Fruit fly (Drosophila melanogaster) whole organism, embryonic: Measurements from ENCODE around the gene CG17593.
A peak's percentile ranks its signal among the peaks of the same experiment; 100 is the strongest.

Experiments used
- Abd-B ChIP-seq: fragments of 200-800 bp; sonication (Bioruptor generic); optimal IDR thresholded peaks from 2 replicates; lab custom pipeline; 2018; ENCODE audit warnings: missing biosample characterization, mild to moderate bottlenecking, missing genetic modification characterization, moderate library complexity
- Aef1 ChIP-seq: fragments of 200-800 bp; sonication (Bioruptor generic); IDR thresholded peaks from 3 replicates; pipeline ENCODE4 v1.3.6; 2022; ENCODE audit warnings: missing biosample characterization, missing genetic modification characterization
- B-H2 ChIP-seq: fragments of 200-800 bp; sonication (Bioruptor generic); optimal IDR thresholded peaks from 2 replicates; lab custom pipeline; 2018; ENCODE audit warnings: missing biosample characterization, mild to moderate bottlenecking, missing genetic modification characterization
- CG12391 ChIP-seq: fragments of 200-800 bp; sonication (Bioruptor generic); optimal IDR thresholded peaks from 3 replicates; lab custom pipeline; 2018; ENCODE audit warnings: missing biosample characterization, mild to moderate bottlenecking, missing genetic modification characterization, moderate library complexity
- CG12769 ChIP-seq: fragments of 200-800 bp; sonication (Bioruptor generic); optimal IDR thresholded peaks from 2 replicates; lab custom pipeline; 2019; ENCODE audit warnings: missing biosample characterization, mild to moderate bottlenecking, missing genetic modification characterization, moderate library complexity
- CG14050 ChIP-seq: fragments of 200-800 bp; sonication (Bioruptor generic); IDR thresholded peaks from 3 replicates; pipeline ENCODE4 v1.3.6; 2022; ENCODE audit warnings: missing biosample characterization, missing genetic modification characterization
- CG16813 ChIP-seq: fragments of 200-800 bp; sonication (Bioruptor generic); IDR thresholded peaks from 3 replicates; pipeline ENCODE4 v1.3.6; 2022; ENCODE audit warnings: missing biosample characterization, missing genetic modification characterization; ENCODE audit not compliant: partially characterized antibody
- CG18011 ChIP-seq: fragments of 200-800 bp; sonication (Bioruptor generic); optimal IDR thresholded peaks from 2 replicates; lab custom pipeline; 2017; ENCODE audit warnings: missing biosample characterization, missing genetic modification characterization, mild to moderate bottlenecking, moderate library complexity, missing genotype
- CG2129 ChIP-seq: fragments of 200-800 bp; sonication (Bioruptor generic); IDR thresholded peaks from 2 replicates; pipeline ENCODE4 v1.3.6; 2022; ENCODE audit warnings: missing biosample characterization, missing genetic modification characterization; ENCODE audit not compliant: partially characterized antibody
- CG2678 ChIP-seq: fragments of 200-800 bp; sonication (Bioruptor generic); optimal IDR thresholded peaks from 3 replicates; lab custom pipeline; 2019; ENCODE audit warnings: missing biosample characterization, mild to moderate bottlenecking, missing genetic modification characterization, moderate library complexity
- CG2889 ChIP-seq: fragments of 200-800 bp; sonication (Bioruptor generic); IDR thresholded peaks from 3 replicates; pipeline ENCODE4 v1.3.6; 2022; ENCODE audit warnings: missing biosample characterization, missing genetic modification characterization
- CG30403 ChIP-seq: fragments of 200-800 bp; sonication (Bioruptor generic); optimal IDR thresholded peaks from 3 replicates; lab custom pipeline; 2016; ENCODE audit warnings: missing biosample characterization, missing genetic modification characterization
- CG32772 ChIP-seq: fragments of 200-800 bp; sonication (Bioruptor generic); IDR thresholded peaks from 2 replicates; pipeline ENCODE4 v1.3.6; 2022; ENCODE audit warnings: missing biosample characterization, missing genetic modification characterization
- CG3407 ChIP-seq: fragments of 200-800 bp; sonication (Bioruptor generic); optimal IDR thresholded peaks from 2 replicates; lab custom pipeline; 2018; ENCODE audit warnings: missing biosample characterization, mild to moderate bottlenecking, missing genetic modification characterization
- CG3838 ChIP-seq: fragments of 200-800 bp; sonication (Bioruptor generic); optimal IDR thresholded peaks from 3 replicates; lab custom pipeline; 2016; ENCODE audit warnings: missing biosample characterization, missing genetic modification characterization
- CG6813 ChIP-seq: fragments of 200-800 bp; sonication (Bioruptor generic); optimal IDR thresholded peaks from 2 replicates; lab custom pipeline; 2017; ENCODE audit warnings: missing biosample characterization, missing genetic modification characterization, mild to moderate bottlenecking, moderate library complexity, missing genetic modification reagents
- CG7963 ChIP-seq: fragments of 200-800 bp; sonication (Bioruptor generic); IDR thresholded peaks from 3 replicates; pipeline ENCODE4 v1.3.6; 2022; ENCODE audit warnings: missing biosample characterization, missing genetic modification characterization; ENCODE audit not compliant: partially characterized antibody
- CG8765 ChIP-seq: fragments of 200-800 bp; sonication (Bioruptor generic); IDR thresholded peaks from 2 replicates; pipeline ENCODE4 v1.3.6; 2022; ENCODE audit warnings: missing biosample characterization, missing genetic modification characterization
- CG9215 ChIP-seq: fragments of 200-800 bp; sonication (Bioruptor generic); IDR thresholded peaks from 2 replicates; pipeline ENCODE4 v1.3.6; 2022; ENCODE audit warnings: missing biosample characterization, missing genetic modification characterization
- CG9932 ChIP-seq: fragments of 200-800 bp; sonication (Bioruptor generic); IDR thresholded peaks from 2 replicates; pipeline ENCODE4 v1.3.6; 2022; ENCODE audit warnings: missing biosample characterization, missing genetic modification characterization
- D19A ChIP-seq: fragments of 200-800 bp; optimal IDR thresholded peaks from 3 replicates; lab custom pipeline; 2019; ENCODE audit warnings: missing biosample characterization, mild to moderate bottlenecking, missing genetic modification characterization, moderate library complexity
- Dek ChIP-seq: fragments of 200-800 bp; sonication (Bioruptor generic); optimal IDR thresholded peaks from 3 replicates; lab custom pipeline; 2019; ENCODE audit warnings: missing biosample characterization, mild to moderate bottlenecking, missing genetic modification characterization, moderate library complexity
- Dip2 ChIP-seq: fragments of 200-800 bp; sonication (Bioruptor generic); IDR thresholded peaks from 2 replicates; pipeline ENCODE4 v1.3.6; 2022; ENCODE audit warnings: missing biosample characterization, missing genetic modification characterization
- ERR ChIP-seq: fragments of 200-800 bp; sonication (Bioruptor generic); optimal IDR thresholded peaks from 2 replicates; lab custom pipeline; 2016; ENCODE audit warnings: missing biosample characterization, missing genetic modification characterization
- HLH3B ChIP-seq: fragments of 200-800 bp; sonication (Bioruptor generic); IDR thresholded peaks from 2 replicates; pipeline ENCODE4 v1.3.6; 2022; ENCODE audit warnings: missing biosample characterization, missing genetic modification characterization
- HLH4C ChIP-seq: fragments of 200-800 bp; sonication (Bioruptor generic); IDR thresholded peaks from 3 replicates; pipeline ENCODE4 v1.3.6; 2022; ENCODE audit warnings: missing biosample characterization, missing genetic modification characterization; ENCODE audit not compliant: partially characterized antibody
- Hmx ChIP-seq: fragments of 200-800 bp; sonication (Bioruptor generic); optimal IDR thresholded peaks from 2 replicates; lab custom pipeline; 2016; ENCODE audit warnings: missing biosample characterization, missing genetic modification characterization
- Hr39 ChIP-seq: fragments of >200 bp; optimal IDR thresholded peaks from 2 replicates; lab custom pipeline; 2017
- Hsf ChIP-seq: fragments of 200-800 bp; sonication (Bioruptor generic); optimal IDR thresholded peaks from 3 replicates; lab custom pipeline; 2016; ENCODE audit warnings: missing biosample characterization, missing genetic modification characterization
- Spps ChIP-seq: fragments of 200-800 bp; sonication (Bioruptor generic); optimal IDR thresholded peaks from 2 replicates; lab custom pipeline; 2018; ENCODE audit warnings: missing biosample characterization, mild to moderate bottlenecking, missing genetic modification characterization
- Trl ChIP-seq, 3 experiments: fragments of >200 bp in 2 of 3; fragments of 200-800 bp in 1 of 3; sonication (Bioruptor generic) in 1 of 3; optimal IDR thresholded peaks; 2 replicates in 1 of 3; 3 replicates in 2 of 3; lab custom pipeline; 2016 to 2017; ENCODE audit warnings: missing biosample characterization in 1 of 3, missing genetic modification characterization in 1 of 3
- chn ChIP-seq: fragments of 200-800 bp; sonication (Bioruptor generic); optimal IDR thresholded peaks from 2 replicates; lab custom pipeline; 2016; ENCODE audit warnings: missing biosample characterization, missing genetic modification characterization
- crp ChIP-seq, 2 experiments: fragments of 200-800 bp; sonication (Bioruptor generic); optimal IDR thresholded peaks; 2 replicates in 1 of 2; 3 replicates in 1 of 2; lab custom pipeline; 2017; ENCODE audit warnings: missing biosample characterization in 2 of 2, missing genetic modification characterization in 2 of 2, mild to moderate bottlenecking in 1 of 2, moderate library complexity in 1 of 2
- dimm ChIP-seq: fragments of 200-800 bp; sonication (Bioruptor generic); IDR thresholded peaks from 2 replicates; pipeline ENCODE4 v1.3.6; 2022; ENCODE audit warnings: missing biosample characterization, missing genetic modification characterization
- dpn ChIP-seq, 2 experiments: fragments of 200-800 bp; sonication (Bioruptor generic); optimal IDR thresholded peaks; 3 replicates each; lab custom pipeline; 2016; ENCODE audit warnings: missing biosample characterization in 2 of 2, missing genetic modification characterization in 2 of 2
- ems ChIP-seq: fragments of 200-800 bp; sonication (Bioruptor generic); optimal IDR thresholded peaks from 3 replicates; lab custom pipeline; 2016; ENCODE audit warnings: missing biosample characterization, missing genetic modification characterization
- exex ChIP-seq: fragments of 200-800 bp; sonication (Bioruptor generic); optimal IDR thresholded peaks from 4 replicates; lab custom pipeline; 2018; ENCODE audit warnings: missing biosample characterization, mild to moderate bottlenecking, missing genetic modification characterization, moderate library complexity
- fd64A ChIP-seq: fragments of 200-800 bp; sonication (Bioruptor generic); optimal IDR thresholded peaks from 3 replicates; lab custom pipeline; 2018; ENCODE audit warnings: missing biosample characterization, mild to moderate bottlenecking, missing genetic modification characterization
- fd96Cb ChIP-seq: fragments of 200-800 bp; sonication (Bioruptor generic); optimal IDR thresholded peaks from 2 replicates; lab custom pipeline; 2018; ENCODE audit warnings: missing biosample characterization, mild to moderate bottlenecking, missing genetic modification characterization, moderate library complexity
- gsb-n ChIP-seq: fragments of 200-800 bp; sonication (Bioruptor generic); optimal IDR thresholded peaks from 3 replicates; lab custom pipeline; 2018; ENCODE audit warnings: missing biosample characterization, mild to moderate bottlenecking, missing genetic modification characterization
- gt ChIP-seq: fragments of 200-800 bp; sonication (Bioruptor generic); IDR thresholded peaks from 2 replicates; pipeline ENCODE4 v1.3.6; 2022; ENCODE audit warnings: missing biosample characterization, missing genetic modification characterization
- hbn ChIP-seq: fragments of 200-800 bp; sonication (Bioruptor generic); IDR thresholded peaks from 2 replicates; pipeline ENCODE4 v1.3.6; 2022; ENCODE audit warnings: missing biosample characterization, missing genetic modification characterization; ENCODE audit not compliant: partially characterized antibody
- hkb ChIP-seq, 2 experiments: fragments of 200-800 bp in 1 of 2; fragments of >200 bp in 1 of 2; sonication (Bioruptor generic) in 1 of 2; IDR thresholded peaks in 1 of 2; optimal IDR thresholded peaks in 1 of 2; 2 replicates each; pipeline versions ENCODE4 v1.3.6 to Lab custom; 2017 to 2022; ENCODE audit warnings: missing biosample characterization in 1 of 2, missing genetic modification characterization in 1 of 2
- hth ChIP-seq: fragments of >200 bp; optimal IDR thresholded peaks from 2 replicates; lab custom pipeline; 2017; ENCODE audit warnings: inconsistent platforms
- nau ChIP-seq: fragments of 200-800 bp; sonication (Bioruptor generic); optimal IDR thresholded peaks from 3 replicates; lab custom pipeline; 2017; ENCODE audit warnings: missing biosample characterization, mild to moderate bottlenecking, missing genetic modification characterization, missing genetic modification reagents
- run ChIP-seq: fragments of 200-800 bp; sonication (Bioruptor generic); optimal IDR thresholded peaks from 3 replicates; lab custom pipeline; 2018; ENCODE audit warnings: missing biosample characterization, mild to moderate bottlenecking, missing genetic modification characterization
- slou ChIP-seq: fragments of 200-800 bp; sonication (Bioruptor generic); optimal IDR thresholded peaks from 3 replicates; lab custom pipeline; 2016; ENCODE audit warnings: missing biosample characterization, missing genetic modification characterization
- sna ChIP-seq: fragments of 200-800 bp; sonication (Bioruptor generic); IDR thresholded peaks from 2 replicates; pipeline ENCODE4 v1.3.6; 2022; ENCODE audit warnings: missing biosample characterization, missing genetic modification characterization; ENCODE audit not compliant: partially characterized antibody

CG17593 gene

dm6 chr2L:3507209-3508164 is 7.2 kb upstream of the CG17593 start, which contains the start of gene tim (continued):
- TF ChIP-seq hkb (optimal IDR thresholded peaks at IDR 0.05; lab: Kevin White, UChicago) = no peak
- peak; percentile 14; the same call in 1 of the 2 replicates for TF ChIP-seq hkb (GFP tag; IDR thresholded peaks at IDR 0.05; lab: Robert Waterston, UW)
- TF ChIP-seq sna = no peak
- TF ChIP-seq ems (GFP tag; lab: Kevin White, UChicago) = no peak
- TF ChIP-seq chn = no peak
- no peak for TF ChIP-seq CG18011
- peak; percentile 5 for TF ChIP-seq run (tag; lab: Kevin White, UChicago)
- TF ChIP-seq B-H2 (GFP tag; lab: Kevin White, UChicago) = no peak
- no peak for TF ChIP-seq hbn (GFP tag; lab: Robert Waterston, UW)
- TF ChIP-seq CG16813 (GFP tag; lab: Robert Waterston, UW) = no peak
- peak; percentile 47 for TF ChIP-seq fd96Cb
- no peak for TF ChIP-seq CG8765 (GFP tag; lab: Robert Waterston, UW)
- TF ChIP-seq dpn (GFP tag; optimal IDR thresholded peaks at IDR 0.05; lab: Kevin White, UChicago) = peak in 1 of 2 experiments; percentile 31
- no peak for TF ChIP-seq CG6813
- no peak for TF ChIP-seq Dip2 (GFP tag; lab: Robert Waterston, UW)
- TF ChIP-seq CG9215 (GFP tag; lab: Robert Waterston, UW) = no peak
- TF ChIP-seq HLH4C (GFP tag; lab: Robert Waterston, UW) = no peak
- TF ChIP-seq CG30403 (GFP tag; lab: Kevin White, UChicago) = peak; percentile 57
- no peak for TF ChIP-seq Aef1
- TF ChIP-seq Hsf (GFP tag; lab: Kevin White, UChicago) = no peak
- TF ChIP-seq HLH3B = 0 out of 2 replicates have a peak, but pooled peaks have one; percentile 42
- TF ChIP-seq Trl (optimal IDR thresholded peaks at IDR 0.05; lab: Kevin White, UChicago) = no peak
- TF ChIP-seq Trl (GFP tag; optimal IDR thresholded peaks at IDR 0.05; lab: Kevin White, UChicago) = no peak
- TF ChIP-seq CG7963 = no peak
- peak; percentile 63 for TF ChIP-seq CG12391 (tag; lab: Kevin White, UChicago)
- no peak for TF ChIP-seq ERR (GFP tag; lab: Kevin White, UChicago)
- TF ChIP-seq Dek = no peak
- TF ChIP-seq CG2129 (GFP tag; lab: Robert Waterston, UW) = no peak
- TF ChIP-seq slou = no peak
- no peak for TF ChIP-seq crp (GFP tag; optimal IDR thresholded peaks at IDR 0.05; lab: Kevin White, UChicago)
- TF ChIP-seq CG9932 (GFP tag; lab: Robert Waterston, UW) = peak; percentile 7; the same call in 1 of the 2 replicates
- peak; percentile 15 for TF ChIP-seq gsb-n (tag; lab: Kevin White, UChicago)
- TF ChIP-seq exex (tag; lab: Kevin White, UChicago) = no peak
- no peak for TF ChIP-seq CG14050 (GFP tag; lab: Robert Waterston, UW)
- no peak for TF ChIP-seq CG12769 (tag; lab: Kevin White, UChicago)
- no peak for TF ChIP-seq hth (lab: Kevin White, UChicago)
- TF ChIP-seq Spps (tag; lab: Kevin White, UChicago) = no peak
- no peak for TF ChIP-seq gt (GFP tag; lab: Robert Waterston, UW)
- TF ChIP-seq fd64A (GFP tag; lab: Kevin White, UChicago) = no peak
- TF ChIP-seq dimm (GFP tag; lab: Robert Waterston, UW) = no peak
- TF ChIP-seq D19A (tag; lab: Kevin White, UChicago) = no peak
- no peak for TF ChIP-seq Abd-B (GFP tag; lab: Kevin White, UChicago)
- TF ChIP-seq CG2678 (tag; lab: Kevin White, UChicago) = no peak
- TF ChIP-seq nau (GFP tag; lab: Kevin White, UChicago) = no peak
- no peak for TF ChIP-seq CG2889 (GFP tag; lab: Robert Waterston, UW)
- no peak for TF ChIP-seq CG32772 (GFP tag; lab: Robert Waterston, UW)
- TF ChIP-seq Hmx (GFP tag; lab: Kevin White, UChicago) = no peak
- peak; percentile 4 for TF ChIP-seq CG3407
- no peak for TF ChIP-seq Hr39 (lab: Kevin White, UChicago)
- TF ChIP-seq CG3838 (GFP tag; lab: Kevin White, UChicago) = no peak
